Fruit fly (Drosophila melanogaster): ENCODE measurements around the gene CG15317.

CG15317 gene

DNA sequence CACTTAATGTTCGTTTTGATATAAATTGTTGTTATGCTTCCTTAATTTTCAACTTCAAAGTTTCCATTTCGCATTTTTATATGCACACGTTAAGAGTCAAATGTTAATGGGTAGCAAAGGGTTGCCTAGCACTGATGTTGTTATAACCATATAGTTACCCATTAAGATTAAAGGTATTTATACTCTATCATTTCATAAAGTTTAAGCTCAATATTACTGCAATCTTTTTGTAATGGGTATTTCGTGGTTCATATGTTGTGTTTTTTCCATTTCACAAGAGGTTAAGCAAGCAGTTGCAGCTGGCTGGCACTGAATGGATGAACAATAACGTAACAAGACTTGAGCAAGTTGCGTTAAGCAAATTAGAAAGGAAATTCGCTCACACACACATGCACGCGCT lies 24.5 kb downstream of the CG15317 start:
- TF ChIP-seq insv (optimal IDR thresholded peaks at IDR 0.05), result no peak
- no peak for TF ChIP-seq Sin3A (optimal IDR thresholded peaks at IDR 0.05)
- TF ChIP-seq h (optimal IDR thresholded peaks at IDR 0.05), result no peak
- no peak for TF ChIP-seq Myc (optimal IDR thresholded peaks at IDR 0.05)
- TF ChIP-seq ttk (optimal IDR thresholded peaks at IDR 0.05), result no peak

DNA sequence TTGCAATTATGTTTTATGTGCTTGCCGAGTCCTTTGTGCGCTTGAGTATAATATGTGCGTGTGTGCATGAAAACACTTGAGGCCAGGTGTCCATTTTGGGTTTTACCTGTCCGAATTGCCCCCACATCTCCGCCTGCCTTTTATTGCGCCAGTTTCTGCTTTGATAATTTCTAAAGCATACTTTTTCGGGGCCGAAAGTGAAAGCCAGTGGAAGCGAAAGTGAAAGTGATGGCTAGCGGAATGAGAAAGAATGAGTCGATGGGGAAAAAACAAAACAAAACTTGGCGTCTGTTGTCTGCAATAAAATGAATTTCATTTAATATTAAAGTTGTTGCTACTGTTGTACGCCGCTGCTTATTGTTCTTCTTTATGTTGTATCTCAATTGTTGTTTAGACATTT lies 32.8 kb downstream of the CG15317 start:
- no peak for TF ChIP-seq insv (optimal IDR thresholded peaks at IDR 0.05)
- TF ChIP-seq ttk (optimal IDR thresholded peaks at IDR 0.05), result no peak
- TF ChIP-seq psq (optimal IDR thresholded peaks at IDR 0.05), result no peak
- TF ChIP-seq h (optimal IDR thresholded peaks at IDR 0.05), result no peak
- TF ChIP-seq Myc (optimal IDR thresholded peaks at IDR 0.05), result no peak
- no peak for TF ChIP-seq Sin3A (optimal IDR thresholded peaks at IDR 0.05)

DNA sequence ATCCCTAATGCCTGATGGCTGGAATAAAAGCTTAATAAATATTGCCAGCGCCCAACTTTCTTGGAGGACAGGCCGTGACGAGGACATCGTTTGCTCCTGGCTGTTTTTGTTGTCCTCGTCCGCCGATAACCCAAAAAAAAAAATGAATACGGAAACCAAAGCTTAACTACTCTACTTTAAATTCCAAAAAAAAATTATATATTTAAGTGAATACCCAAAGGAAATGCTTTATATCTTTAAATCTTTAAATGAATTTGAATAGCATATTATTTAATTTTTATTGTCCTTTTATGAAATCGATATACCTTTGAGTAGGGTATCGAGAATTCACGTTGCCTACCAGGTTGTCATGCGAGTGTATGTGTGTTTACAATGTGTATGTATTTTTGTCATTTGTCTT lies 36.2 kb downstream of the CG15317 start:
- no peak for TF ChIP-seq insv (optimal IDR thresholded peaks at IDR 0.05)
- TF ChIP-seq Myc (optimal IDR thresholded peaks at IDR 0.05), result no peak
- TF ChIP-seq psq (optimal IDR thresholded peaks at IDR 0.05), result no peak
- TF ChIP-seq Sin3A (optimal IDR thresholded peaks at IDR 0.05), result no peak
- TF ChIP-seq ttk (optimal IDR thresholded peaks at IDR 0.05), result no peak
- no peak for TF ChIP-seq h (optimal IDR thresholded peaks at IDR 0.05)

DNA sequence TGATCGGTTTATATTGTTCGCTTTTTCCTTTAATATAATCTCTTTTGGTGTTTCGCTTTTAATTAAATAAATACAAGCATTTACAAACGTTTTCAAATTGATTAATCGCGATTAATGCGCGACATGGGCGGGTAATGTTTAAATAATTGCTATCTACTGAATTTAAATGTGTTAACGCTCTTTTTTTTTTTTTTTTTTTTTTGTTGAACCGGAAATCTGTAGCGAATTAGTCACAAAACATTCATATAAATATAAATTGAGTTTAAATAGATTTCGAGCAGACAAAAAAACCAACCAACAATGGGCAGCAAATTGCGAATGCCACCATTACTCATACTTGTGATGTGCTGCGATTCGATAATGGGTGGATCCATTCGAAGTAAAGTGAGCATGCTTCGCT lies 45.1 kb downstream of the CG15317 start, which contains the start of gene CG34028:
TSS of gene CG34028 (plus strand) at position 301 of the 400 bp plus-strand sequence.
- no peak for TF ChIP-seq ttk (optimal IDR thresholded peaks at IDR 0.05)
- no peak for TF ChIP-seq h (optimal IDR thresholded peaks at IDR 0.05)
- no peak for TF ChIP-seq psq (optimal IDR thresholded peaks at IDR 0.05)
- TF ChIP-seq Myc (optimal IDR thresholded peaks at IDR 0.05), result no peak
- no peak for TF ChIP-seq Sin3A (optimal IDR thresholded peaks at IDR 0.05)
- TF ChIP-seq insv (optimal IDR thresholded peaks at IDR 0.05), result no peak

Measured in Kc167 (cell line).